Worm (Caenorhabditis elegans): ENCODE data around the gene str-150.

str-150 gene

DNA sequence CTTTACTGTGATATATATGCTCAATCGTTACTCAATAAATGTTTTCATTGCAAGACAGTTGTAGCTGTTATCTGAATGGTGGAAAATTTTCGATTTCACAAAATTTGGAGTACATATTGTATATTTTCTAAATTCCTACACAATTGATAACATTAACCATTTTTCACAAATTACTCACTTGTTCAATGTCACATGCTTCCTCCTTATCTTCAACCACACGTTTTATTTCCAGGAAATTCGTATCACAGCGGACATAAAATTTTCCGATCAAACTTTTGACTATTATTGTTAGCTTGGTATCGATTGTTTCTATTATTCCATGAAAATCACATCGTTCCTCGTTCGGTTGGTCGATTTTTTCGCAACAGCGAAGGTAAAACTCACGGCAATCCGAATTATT is 25.4 kb downstream of the str-150 start:
- TF ChIP-seq pha-4 (tag; optimal IDR thresholded peaks at IDR 0.05) (peak; percentile 56), elt-2 (tag; optimal IDR thresholded peaks at IDR 0.05) (peak; percentile 59), jun-1 (tag; optimal IDR thresholded peaks at IDR 0.05) (peak; percentile 63), pqm-1 (tag; optimal IDR thresholded peaks at IDR 0.05) (peak; percentile 81), aly-2 (tag; optimal IDR thresholded peaks at IDR 0.05) (no peak)

DNA sequence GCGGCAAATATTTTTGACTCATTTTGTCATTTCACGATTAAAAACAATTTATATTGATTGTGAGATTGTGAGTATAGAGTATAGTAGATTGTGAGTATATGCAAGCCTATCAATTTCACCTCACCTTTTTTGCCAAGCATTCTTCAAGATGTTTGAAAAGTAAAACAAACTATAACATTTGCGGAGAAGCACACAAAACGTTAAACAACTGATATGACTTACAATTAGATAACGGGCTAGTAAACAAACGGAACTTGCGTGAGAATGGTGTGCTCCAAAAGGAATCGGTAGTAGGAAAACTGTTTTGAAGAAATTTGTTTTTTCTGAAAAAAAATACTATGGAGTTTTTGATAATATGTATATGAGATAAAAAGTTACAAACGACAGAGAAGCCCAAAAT is 27.0 kb downstream of the str-150 start:
- peak; percentile 87 for TF ChIP-seq elt-2 (tag; optimal IDR thresholded peaks at IDR 0.05)
- no peak for TF ChIP-seq ztf-11 (tag; optimal IDR thresholded peaks at IDR 0.05)
- no peak for TF ChIP-seq fkh-2 (tag; optimal IDR thresholded peaks at IDR 0.05)
- no peak for TF ChIP-seq lin-39 (tag; optimal IDR thresholded peaks at IDR 0.05)
- no peak for TF ChIP-seq tbx-2 (tag; optimal IDR thresholded peaks at IDR 0.05)
- peak; percentile 48 for TF ChIP-seq pha-4 (tag; optimal IDR thresholded peaks at IDR 0.05)
- no peak for TF ChIP-seq ceh-82 (tag; optimal IDR thresholded peaks at IDR 0.05)
- peak; percentile 78 for TF ChIP-seq pqm-1 (tag; optimal IDR thresholded peaks at IDR 0.05)
- TF ChIP-seq jun-1 (tag; optimal IDR thresholded peaks at IDR 0.05), result peak; percentile 48
- TF ChIP-seq hmg-11 (tag; optimal IDR thresholded peaks at IDR 0.05), result no peak
- no peak for TF ChIP-seq egl-27 (tag; optimal IDR thresholded peaks at IDR 0.05)
- no peak for TF ChIP-seq nhr-23 (tag; optimal IDR thresholded peaks at IDR 0.05)

DNA sequence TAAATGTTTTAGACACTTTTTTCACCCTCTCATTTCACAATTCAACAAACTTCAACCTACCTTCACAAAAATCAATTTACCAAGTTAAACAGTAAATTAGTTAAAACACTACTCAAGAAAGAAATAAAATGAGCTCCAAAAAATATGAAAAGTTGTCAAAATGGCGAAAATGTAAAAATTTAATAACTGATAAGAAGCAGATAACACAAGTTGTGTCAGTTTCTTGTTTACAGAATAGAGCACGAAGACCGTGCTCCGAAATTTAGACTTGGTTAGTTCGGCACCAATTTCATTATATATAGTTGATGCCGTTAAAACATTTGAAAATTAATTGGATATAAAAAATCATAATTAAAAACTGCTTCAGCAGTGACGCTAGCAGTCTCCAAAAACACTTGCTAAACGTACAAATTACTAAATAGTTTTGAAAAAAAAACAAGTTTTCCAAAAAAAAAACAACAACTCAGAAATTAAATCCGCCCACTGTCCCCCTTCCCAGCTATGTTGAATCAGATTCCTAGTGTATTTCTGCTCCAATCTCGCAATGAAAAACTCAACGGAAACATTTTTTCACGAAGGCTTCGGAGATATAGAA is 27.8 kb downstream of the str-150 start, which contains the start of gene srw-54:
Gene srw-54, plus strand, starts transcription at position 545 of the 595 bp plus-strand sequence.
- TF ChIP-seq ceh-82 (tag; optimal IDR thresholded peaks at IDR 0.05), result no peak
- TF ChIP-seq pqm-1 (tag; optimal IDR thresholded peaks at IDR 0.05), result peak; percentile 33
- TF ChIP-seq nhr-237 (tag; optimal IDR thresholded peaks at IDR 0.05), result no peak
- no peak for TF ChIP-seq ceh-28 (tag; optimal IDR thresholded peaks at IDR 0.05)
- TF ChIP-seq elt-2 (tag; optimal IDR thresholded peaks at IDR 0.05), result peak; percentile 76
- TF ChIP-seq hmg-11 (tag; optimal IDR thresholded peaks at IDR 0.05), result no peak
- TF ChIP-seq pha-4 (tag; optimal IDR thresholded peaks at IDR 0.05), result peak; percentile 66

DNA sequence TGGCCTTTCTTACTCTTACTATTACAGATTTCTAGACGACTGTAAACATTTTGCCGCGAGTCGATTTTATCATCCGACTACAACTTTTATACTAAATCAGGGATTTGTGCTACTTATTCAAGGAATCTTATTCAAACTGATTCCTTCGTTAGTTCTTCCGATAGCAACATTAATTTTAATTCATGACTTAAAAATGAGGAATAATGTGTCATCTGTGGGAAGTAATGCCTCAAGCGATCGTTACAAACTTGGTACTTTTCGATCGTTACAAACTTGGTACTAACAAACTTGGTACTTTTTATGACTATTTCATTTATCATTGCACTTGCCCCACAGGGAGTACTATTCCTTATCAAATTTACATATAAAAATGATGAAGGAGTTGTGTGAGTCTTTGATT is 34.4 kb downstream of the str-150 start, which contains the start of gene Y70C5A.4:
Gene Y70C5A.4, plus strand, starts transcription at position 301 of the 400 bp plus-strand sequence.
- TF ChIP-seq snpc-4 (tag; optimal IDR thresholded peaks at IDR 0.05) (no peak), lin-39 (tag; optimal IDR thresholded peaks at IDR 0.05) (no peak), lsy-12 (tag; optimal IDR thresholded peaks at IDR 0.05) (no peak), mdl-1 (tag; optimal IDR thresholded peaks at IDR 0.05) (no peak), pha-4 (tag; optimal IDR thresholded peaks at IDR 0.05) (no peak)

DNA sequence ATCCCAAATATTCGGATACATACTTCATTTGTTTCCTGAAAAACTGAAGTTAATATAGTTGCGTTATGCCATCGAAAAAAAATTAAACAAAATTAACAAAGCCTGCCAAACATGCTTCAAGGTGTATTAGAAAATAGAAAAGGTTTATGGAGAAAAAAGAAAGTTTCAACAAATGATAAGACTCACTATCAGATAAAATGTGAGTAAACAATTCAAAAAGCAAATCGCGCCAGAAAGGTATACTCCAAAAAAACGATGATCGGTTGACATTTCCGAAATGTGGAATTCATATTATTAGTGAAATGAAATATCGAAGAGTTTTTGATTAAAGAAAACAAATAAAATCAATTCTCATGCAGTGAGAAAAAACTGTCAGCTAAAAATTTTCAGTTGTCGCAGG is 37.8 kb downstream of the str-150 start, which contains the start of gene Y70C5A.3:
Gene Y70C5A.3, minus strand, starts transcription at position 50 of the 400 bp plus-strand sequence.
- no peak for TF ChIP-seq ceh-28 (tag; optimal IDR thresholded peaks at IDR 0.05)
- TF ChIP-seq pqm-1 (tag; optimal IDR thresholded peaks at IDR 0.05), result peak; percentile 30
- no peak for TF ChIP-seq nhr-43 (tag; optimal IDR thresholded peaks at IDR 0.05; ENCODE audit: poor library complexity, severe bottlenecking)
- no peak for TF ChIP-seq skn-1 (tag; optimal IDR thresholded peaks at IDR 0.05)
- no peak for TF ChIP-seq zag-1 (tag; optimal IDR thresholded peaks at IDR 0.05)
- peak; percentile 60 for TF ChIP-seq elt-2 (tag; optimal IDR thresholded peaks at IDR 0.05)
- TF ChIP-seq pha-4 (tag; optimal IDR thresholded peaks at IDR 0.05), result peak; percentile 19
- TF ChIP-seq nhr-67 (tag; optimal IDR thresholded peaks at IDR 0.05), result no peak
- TF ChIP-seq lin-15B (tag; optimal IDR thresholded peaks at IDR 0.05), result no peak
- TF ChIP-seq nhr-76 (tag; optimal IDR thresholded peaks at IDR 0.05), result no peak

DNA sequence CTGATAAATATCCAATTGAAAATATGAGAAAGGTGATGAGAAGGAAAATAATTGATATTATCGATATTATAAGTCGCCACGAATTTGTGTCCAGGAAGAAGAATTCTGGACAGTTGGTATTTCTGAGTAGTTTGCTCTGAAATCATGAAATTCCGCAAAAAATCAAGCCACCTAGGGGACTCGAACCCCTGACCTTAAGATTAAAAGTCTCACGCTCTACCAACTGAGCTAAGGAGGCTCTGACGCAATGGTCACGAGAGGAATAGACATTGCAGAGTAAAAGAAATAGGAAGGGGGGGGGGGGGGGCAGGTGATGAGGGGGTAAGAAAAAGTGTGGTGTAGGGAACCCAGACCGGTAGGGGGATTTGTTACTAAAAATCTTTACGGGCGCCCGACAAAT is 38.8 kb downstream of the str-150 start:
- TF ChIP-seq elt-2 (tag; optimal IDR thresholded peaks at IDR 0.05), result peak; percentile 18
- TF ChIP-seq ceh-82 (tag; optimal IDR thresholded peaks at IDR 0.05), result no peak

DNA sequence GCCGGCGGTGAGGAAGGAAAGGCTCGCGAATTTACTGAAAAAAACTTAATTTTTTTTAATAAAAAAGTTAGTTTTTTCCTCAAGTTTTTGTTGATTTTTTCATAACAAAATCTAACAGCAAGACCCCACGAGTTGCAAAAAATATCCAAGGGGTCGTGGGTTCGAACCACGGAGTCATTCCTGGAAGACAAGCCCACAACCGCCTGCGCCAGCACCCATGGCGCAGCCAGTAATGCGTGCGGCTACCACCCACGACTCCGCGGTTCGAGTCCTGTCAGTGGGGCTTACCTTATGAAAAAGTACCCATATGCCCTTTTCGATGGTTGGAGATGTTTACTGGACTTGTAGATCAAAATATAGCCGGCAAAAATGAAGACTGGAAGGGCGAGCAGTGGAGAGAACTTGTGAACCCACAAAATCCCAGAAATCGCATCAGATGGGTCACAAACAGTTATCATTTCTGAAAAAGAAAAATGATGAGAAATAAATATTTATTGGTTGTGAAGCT is 39.7 kb downstream of the str-150 start, which contains the start of gene Y70C5A.2:
Gene Y70C5A.2, minus strand, starts transcription at position 458 of the 508 bp plus-strand sequence.
- no peak for TF ChIP-seq ztf-11 (tag; optimal IDR thresholded peaks at IDR 0.05)
- TF ChIP-seq nhr-43 (tag; optimal IDR thresholded peaks at IDR 0.05; ENCODE audit: poor library complexity, severe bottlenecking), result no peak
- TF ChIP-seq elt-3 (tag; optimal IDR thresholded peaks at IDR 0.05), result no peak
- TF ChIP-seq tbx-2 (tag; optimal IDR thresholded peaks at IDR 0.05), result no peak
- no peak for TF ChIP-seq aly-2 (tag; optimal IDR thresholded peaks at IDR 0.05)
- TF ChIP-seq zag-1 (tag; optimal IDR thresholded peaks at IDR 0.05), result no peak
- TF ChIP-seq eor-1 (tag; optimal IDR thresholded peaks at IDR 0.05), result no peak

Data from whole organism, L3 larva.